Worm (Caenorhabditis elegans): ENCODE data around the gene tag-250.

DNA sequence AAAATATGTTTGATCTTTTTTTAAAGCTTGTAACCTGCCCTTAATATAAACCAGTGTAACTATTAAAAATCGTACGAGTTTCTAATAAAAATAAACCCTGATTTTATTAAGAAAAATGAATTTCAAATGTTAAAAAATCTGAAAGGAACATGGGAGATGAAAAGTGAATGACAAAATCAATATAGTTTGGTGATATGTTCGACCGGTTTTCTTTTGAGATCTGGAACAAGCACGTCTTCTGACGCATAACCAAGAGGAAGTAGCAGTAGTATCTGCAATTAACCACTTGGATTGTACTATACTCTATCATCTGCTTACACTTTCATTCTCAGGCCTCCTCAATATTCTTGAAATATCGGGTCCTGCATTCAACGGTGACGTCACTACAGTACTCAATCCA is 47.6 kb downstream of the tag-250 start:
- TF ChIP-seq tbx-11 (GFP tag; IDR thresholded peaks at IDR 0.05), result no peak
- TF ChIP-seq scrt-1 (GFP tag; IDR thresholded peaks at IDR 0.05), result no peak
- no peak for TF ChIP-seq B0310.2 (tag; optimal IDR thresholded peaks at IDR 0.05)
